Fruit fly (Drosophila melanogaster): Measurements from ENCODE around the gene CG14421.

The CG14421 gene

DNA sequence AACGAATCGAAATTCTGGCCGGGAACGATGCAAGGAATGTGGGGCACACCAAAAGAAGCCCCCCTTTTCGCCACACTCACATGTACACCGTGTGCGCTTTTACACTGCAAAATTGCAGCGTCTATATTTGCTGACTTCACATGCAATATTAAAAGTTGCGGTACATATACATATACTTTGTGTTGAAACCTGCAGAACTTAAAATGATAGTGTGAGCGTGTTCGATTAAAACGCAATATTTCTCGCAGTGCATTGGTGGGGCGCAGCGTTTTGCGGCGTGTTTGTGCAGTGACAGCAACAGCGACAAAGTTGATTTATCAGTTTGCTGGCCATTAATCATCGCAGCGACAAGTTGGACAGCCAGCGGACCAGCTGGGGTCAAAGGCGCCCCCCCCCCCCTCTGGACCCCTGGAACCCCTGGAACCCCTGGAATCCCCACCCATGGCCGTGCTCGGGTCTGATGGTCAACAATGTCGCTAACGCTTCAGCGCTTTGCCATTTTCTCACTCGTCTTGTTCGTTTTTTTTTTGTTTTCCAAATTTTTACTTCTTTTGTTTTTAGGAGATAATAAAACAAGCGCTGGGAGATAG is 34.0 kb upstream of the CG14421 start (continued):
- TF ChIP-seq ash1 (GFP tag; optimal IDR thresholded peaks at IDR 0.05) (no peak), CG11504 (tag; optimal IDR thresholded peaks at IDR 0.05) (peak; percentile 37), gem (tag; optimal IDR thresholded peaks at IDR 0.05) (peak; percentile 28), CG8290 (GFP tag; optimal IDR thresholded peaks at IDR 0.05) (no peak), CG8290 (tag; optimal IDR thresholded peaks at IDR 0.05) (peak in 1 of 2 experiments; percentile 47), Abd-B (GFP tag; optimal IDR thresholded peaks at IDR 0.05) (no peak), crol (GFP tag; IDR thresholded peaks at IDR 0.05) (peak; percentile 28; the same call in 1 of the 2 replicates), CG17802 (tag; optimal IDR thresholded peaks at IDR 0.05) (no peak), sima (GFP tag; optimal IDR thresholded peaks at IDR 0.05) (no peak), Sox102F (GFP tag; optimal IDR thresholded peaks at IDR 0.05) (peak; percentile 49), CG10959 (GFP tag; IDR thresholded peaks at IDR 0.05) (no peak), H2.0 (GFP tag; IDR thresholded peaks at IDR 0.05) (0 out of 2 replicates have a peak, but pooled peaks have one; percentile 9), Atf6 (GFP tag; IDR thresholded peaks at IDR 0.05) (no peak), H15 (GFP tag; IDR thresholded peaks at IDR 0.05) (0 out of 3 replicates have a peak, but pooled peaks have one; percentile 29)

DNA sequence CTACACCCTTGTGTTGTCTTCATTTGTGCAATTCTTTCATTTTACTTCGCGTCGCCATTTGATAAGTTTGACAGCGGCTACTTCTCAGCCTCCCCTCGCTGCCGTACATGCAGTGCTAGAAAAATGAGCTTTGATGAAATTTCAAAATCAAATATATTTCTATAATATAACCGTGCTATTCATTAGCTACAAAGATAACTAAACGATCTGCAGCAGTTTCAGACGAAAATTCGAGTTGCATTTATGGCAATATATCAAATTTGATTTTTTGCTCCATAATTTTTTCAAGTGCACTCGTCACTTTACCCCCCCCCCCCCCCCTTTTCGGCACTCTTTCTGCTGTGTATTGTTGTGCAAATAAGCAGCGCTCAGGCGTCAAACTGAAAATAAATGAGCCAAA is 28.6 kb upstream of the CG14421 start:
- TF ChIP-seq H2.0 (GFP tag; IDR thresholded peaks at IDR 0.05) (no peak), amos (GFP tag; IDR thresholded peaks at IDR 0.05; ENCODE audit: partially characterized antibody) (no peak), BtbVII (GFP tag; optimal IDR thresholded peaks at IDR 0.05) (no peak), Myb (GFP tag; optimal IDR thresholded peaks at IDR 0.05) (no peak), mirr (GFP tag; optimal IDR thresholded peaks at IDR 0.05) (no peak), CrebB (tag; optimal IDR thresholded peaks at IDR 0.05) (no peak), CG1024 (GFP tag; IDR thresholded peaks at IDR 0.05) (no peak), ssp (GFP tag; IDR thresholded peaks at IDR 0.05) (no peak), gce (GFP tag; IDR thresholded peaks at IDR 0.05) (no peak), grn (GFP tag; optimal IDR thresholded peaks at IDR 0.05) (no peak), CG7745 (tag; optimal IDR thresholded peaks at IDR 0.05) (no peak), fd96Cb (tag; optimal IDR thresholded peaks at IDR 0.05) (peak; percentile 8), sisA (GFP tag; IDR thresholded peaks at IDR 0.05) (no peak), CG7963 (GFP tag; IDR thresholded peaks at IDR 0.05; ENCODE audit: partially characterized antibody) (no peak), eve (GFP tag; optimal IDR thresholded peaks at IDR 0.05) (no peak), dmrt99B (tag; optimal IDR thresholded peaks at IDR 0.05) (peak; percentile 46), lmd (GFP tag; IDR thresholded peaks at IDR 0.05) (peak; percentile 30; the same call in 1 of the 2 replicates), CG3726 (GFP tag; IDR thresholded peaks at IDR 0.05) (no peak), CG8290 (GFP tag; optimal IDR thresholded peaks at IDR 0.05) (no peak), CG8290 (tag; optimal IDR thresholded peaks at IDR 0.05) (no peak), kay (GFP tag; optimal IDR thresholded peaks at IDR 0.05) (no peak), zen2 (GFP tag; IDR thresholded peaks at IDR 0.05; ENCODE audit: partially characterized antibody) (no peak), pzg (GFP tag; optimal IDR thresholded peaks at IDR 0.05) (no peak), Med (GFP tag) (peak; percentile 29), CG2678 (tag; optimal IDR thresholded peaks at IDR 0.05) (peak; percentile 24), caup (GFP tag; optimal IDR thresholded peaks at IDR 0.05; ENCODE audit: severe bottlenecking) (peak; percentile 20), lbe (GFP tag; optimal IDR thresholded peaks at IDR 0.05) (no peak), CG12071 (GFP tag; optimal IDR thresholded peaks at IDR 0.05) (no peak), Fer3 (tag; optimal IDR thresholded peaks at IDR 0.05) (peak; percentile 2), CG2712 (tag; optimal IDR thresholded peaks at IDR 0.05) (peak; percentile 13), CG43689 (GFP tag; IDR thresholded peaks at IDR 0.05) (no peak), CG12299 (tag; optimal IDR thresholded peaks at IDR 0.05) (no peak), CG6254 (GFP tag; optimal IDR thresholded peaks at IDR 0.05) (no peak), az2 (GFP tag; optimal IDR thresholded peaks at IDR 0.05) (no peak), Hmr (GFP tag; optimal IDR thresholded peaks at IDR 0.05) (peak; percentile 34), CG30020 (tag; optimal IDR thresholded peaks at IDR 0.05) (no peak), CG11695 (GFP tag; IDR thresholded peaks at IDR 0.05) (no peak), Optix (GFP tag; IDR thresholded peaks at IDR 0.05) (no peak)
